Fruit fly (Drosophila melanogaster) whole organism: ENCODE data around the gene hfw.

ENCODE experiments used
- CG8478 ChIP-seq: fragments of >200 bp; optimal IDR thresholded peaks from 2 replicates; lab custom pipeline; 2018; ENCODE audit warnings: inconsistent platforms
- EcR ChIP-seq, 2 experiments: fragments of >200 bp; optimal IDR thresholded peaks; 2 replicates each; lab custom pipeline; 2017; ENCODE audit warnings: missing biosample characterization in 2 of 2, missing genetic modification characterization in 2 of 2, missing genetic modification reagents in 2 of 2
- pan ChIP-seq: fragments of >200 bp; optimal IDR thresholded peaks from 2 replicates; lab custom pipeline; 2017
- psq ChIP-seq: fragments of >200 bp; optimal IDR thresholded peaks from 2 replicates; lab custom pipeline; 2017
- usp ChIP-seq: fragments of >200 bp; optimal IDR thresholded peaks from 2 replicates; lab custom pipeline; 2017; ENCODE audit warnings: missing biosample characterization, missing genetic modification characterization, mixed read lengths

DNA sequence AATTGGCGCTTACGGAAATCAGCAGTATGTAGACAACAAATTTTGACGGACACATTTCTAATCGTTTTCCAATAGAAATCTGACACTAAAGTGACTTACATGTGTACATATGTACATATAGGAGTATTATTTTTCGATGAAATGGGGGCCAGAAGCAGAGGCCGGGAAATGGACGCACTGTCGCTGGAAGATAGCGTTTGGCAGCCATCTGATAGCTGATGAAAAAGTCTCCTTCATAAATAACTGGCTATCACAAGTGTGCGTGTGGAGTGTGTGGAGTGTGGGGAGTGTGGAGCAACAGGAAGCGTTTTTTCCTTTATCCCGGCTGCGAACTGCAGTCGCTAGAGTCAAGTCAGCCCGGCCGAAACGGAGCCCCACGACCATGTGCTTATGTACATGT lies 40.7 kb downstream of the hfw start, which contains the start of gene CG3795:
- TF ChIP-seq pan (lab: Kevin White, UChicago) (no peak), usp (GFP tag; lab: Kevin White, UChicago) (no peak), EcR (GFP tag; optimal IDR thresholded peaks at IDR 0.05; lab: Kevin White, UChicago) (no peak), psq (lab: Kevin White, UChicago) (no peak), CG8478 (lab: Kevin White, UChicago) (no peak)
